Worm (Caenorhabditis elegans) whole organism, late embryonic: ENCODE data around the gene alg-3.
A peak's percentile ranks its signal among the peaks of the same experiment; 100 is the strongest.

Experiments
- K09A11.1 ChIP-seq: sonication (generic microtip); optimal IDR thresholded peaks from 2 replicates; lab custom pipeline; 2017; ENCODE audit warnings: antibody characterized with exemption, mild to moderate bottlenecking, missing genetic modification characterization, missing compliant biosample characterization; ENCODE audit not compliant: insufficient read depth
- T23F11.4 ChIP-seq: fragments of 200-800 bp; sonication (Bioruptor generic); optimal IDR thresholded peaks from 2 replicates; lab custom pipeline; 2018; ENCODE audit warnings: mild to moderate bottlenecking, missing genetic modification characterization, missing compliant biosample characterization
- ama-1 ChIP-seq: fragments of 150-350 bp; optimal IDR thresholded peaks from 2 replicates; lab custom pipeline; 2014
- ceh-19 ChIP-seq: fragments of 200-800 bp; sonication (Bioruptor generic); optimal IDR thresholded peaks from 2 replicates; lab custom pipeline; 2018; ENCODE audit warnings: mild to moderate bottlenecking, missing genetic modification characterization, missing compliant biosample characterization
- ceh-2 ChIP-seq: sonication (generic microtip); optimal IDR thresholded peaks from 2 replicates; lab custom pipeline; 2016; ENCODE audit warnings: missing genotype, missing genetic modification characterization, missing compliant biosample characterization
- ceh-24 ChIP-seq: sonication (generic microtip); optimal IDR thresholded peaks from 2 replicates; lab custom pipeline; 2016; ENCODE audit warnings: mild to moderate bottlenecking, missing genetic modification characterization, missing compliant biosample characterization
- ceh-31 ChIP-seq: sonication (generic microtip); optimal IDR thresholded peaks from 2 replicates; lab custom pipeline; 2016; ENCODE audit warnings: missing genetic modification characterization, missing compliant biosample characterization
- ceh-45 ChIP-seq: fragments of 200-800 bp; sonication (Bioruptor generic); IDR thresholded peaks from 2 replicates; pipeline ENCODE4 v1.3.6; 2022; ENCODE audit warnings: missing genetic modification reagents, missing genetic modification characterization, missing compliant biosample characterization
- ceh-48 ChIP-seq: sonication (generic microtip); optimal IDR thresholded peaks from 2 replicates; lab custom pipeline; 2016; ENCODE audit warnings: missing genetic modification characterization, inconsistent platforms, missing compliant biosample characterization
- ceh-6 ChIP-seq: fragments of 200-800 bp; sonication (Bioruptor generic); optimal IDR thresholded peaks from 2 replicates; lab custom pipeline; 2018; ENCODE audit warnings: mild to moderate bottlenecking, missing genetic modification characterization, missing compliant biosample characterization
- ceh-9 ChIP-seq: sonication (generic microtip); optimal IDR thresholded peaks from 2 replicates; lab custom pipeline; 2016; ENCODE audit warnings: mild to moderate bottlenecking, missing genetic modification characterization, inconsistent platforms, missing compliant biosample characterization
- dve-1 ChIP-seq: sonication (generic microtip); optimal IDR thresholded peaks from 2 replicates; lab custom pipeline; 2017; ENCODE audit warnings: antibody characterized with exemption, mild to moderate bottlenecking, missing genetic modification characterization, missing compliant biosample characterization
- elt-2 ChIP-seq: sonication (generic microtip); optimal IDR thresholded peaks from 2 replicates; lab custom pipeline; 2016; ENCODE audit warnings: missing genetic modification reagents, missing genetic modification characterization, missing compliant biosample characterization
- elt-4 ChIP-seq: sonication (generic microtip); optimal IDR thresholded peaks from 2 replicates; lab custom pipeline; 2016; ENCODE audit warnings: missing genetic modification characterization, missing compliant biosample characterization
- ets-4 ChIP-seq: sonication (generic microtip); optimal IDR thresholded peaks from 2 replicates; lab custom pipeline; 2016; ENCODE audit warnings: missing genetic modification characterization, missing compliant biosample characterization
- fkh-10 ChIP-seq: fragments of 150-350 bp; optimal IDR thresholded peaks from 2 replicates; lab custom pipeline; 2014; ENCODE audit warnings: missing biosample characterization, missing genetic modification reagents, missing genetic modification characterization
- fkh-6 ChIP-seq: sonication (generic microtip); optimal IDR thresholded peaks from 2 replicates; lab custom pipeline; 2016; ENCODE audit warnings: missing genetic modification characterization, missing compliant biosample characterization
- gmeb-2 ChIP-seq: sonication (generic microtip); optimal IDR thresholded peaks from 2 replicates; lab custom pipeline; 2016; ENCODE audit warnings: missing genetic modification characterization, inconsistent platforms, missing compliant biosample characterization
- hlh-13 ChIP-seq: fragments of 200-800 bp; sonication (Bioruptor generic); optimal IDR thresholded peaks from 2 replicates; lab custom pipeline; 2018; ENCODE audit warnings: mild to moderate bottlenecking, missing genetic modification characterization, missing compliant biosample characterization
- hlh-15 ChIP-seq: sonication (generic microtip); optimal IDR thresholded peaks from 2 replicates; lab custom pipeline; 2016; ENCODE audit warnings: missing genetic modification characterization, missing compliant biosample characterization
- hlh-30 ChIP-seq: sonication (generic microtip); optimal IDR thresholded peaks from 2 replicates; lab custom pipeline; 2017; ENCODE audit warnings: antibody characterized with exemption, missing genetic modification characterization, missing compliant biosample characterization; ENCODE audit not compliant: insufficient read depth
- hlh-6 ChIP-seq: sonication (generic microtip); optimal IDR thresholded peaks from 2 replicates; lab custom pipeline; 2016; ENCODE audit warnings: missing genotype, missing genetic modification characterization, missing compliant biosample characterization
- lim-6 ChIP-seq: sonication (generic microtip); optimal IDR thresholded peaks from 2 replicates; lab custom pipeline; 2016; ENCODE audit warnings: missing genetic modification characterization, missing compliant biosample characterization
- lin-11 ChIP-seq: fragments of 200-800 bp; sonication (Bioruptor generic); optimal IDR thresholded peaks from 2 replicates; lab custom pipeline; 2018; ENCODE audit warnings: mild to moderate bottlenecking, missing genetic modification characterization, missing compliant biosample characterization
- nfya-1 ChIP-seq: sonication (generic microtip); optimal IDR thresholded peaks from 2 replicates; lab custom pipeline; 2017; ENCODE audit warnings: missing genetic modification characterization, mild to moderate bottlenecking, missing compliant biosample characterization, antibody characterized with exemption, moderate library complexity
- nhr-11 ChIP-seq: fragments of 150-350 bp; optimal IDR thresholded peaks from 2 replicates; lab custom pipeline; 2014; ENCODE audit warnings: missing biosample characterization, missing genetic modification characterization
- nhr-232 ChIP-seq: sonication (generic microtip); optimal IDR thresholded peaks from 2 replicates; lab custom pipeline; 2016; ENCODE audit warnings: missing genetic modification characterization, missing compliant biosample characterization
- npax-4 ChIP-seq: sonication (generic microtip); optimal IDR thresholded peaks from 2 replicates; lab custom pipeline; 2016; ENCODE audit warnings: missing genetic modification characterization, missing compliant biosample characterization
- pag-3 ChIP-seq: sonication (generic microtip); optimal IDR thresholded peaks from 2 replicates; lab custom pipeline; 2016; ENCODE audit warnings: missing compliant biosample characterization, missing genetic modification characterization, borderline replicate concordance
- pax-1 ChIP-seq: fragments of 150-350 bp; optimal IDR thresholded peaks from 2 replicates; lab custom pipeline; 2014; ENCODE audit warnings: missing biosample characterization, missing genetic modification characterization
- pha-2 ChIP-seq: sonication (generic microtip); optimal IDR thresholded peaks from 2 replicates; lab custom pipeline; 2017; ENCODE audit warnings: mild to moderate bottlenecking, missing genetic modification characterization, missing compliant biosample characterization
- pros-1 ChIP-seq: fragments of 150-350 bp; optimal IDR thresholded peaks from 2 replicates; lab custom pipeline; 2014; ENCODE audit warnings: missing biosample characterization, missing genetic modification reagents, missing genetic modification characterization
- sox-2 ChIP-seq: fragments of 200-800 bp; sonication (Bioruptor generic); IDR thresholded peaks from 2 replicates; pipeline ENCODE4 v1.3.6; 2022; ENCODE audit warnings: missing genetic modification reagents, missing genetic modification characterization, missing compliant biosample characterization
- tbx-2 ChIP-seq: sonication (generic microtip); optimal IDR thresholded peaks from 2 replicates; lab custom pipeline; 2016; ENCODE audit warnings: missing genetic modification characterization, missing compliant biosample characterization
- ttx-3 ChIP-seq: sonication (generic microtip); optimal IDR thresholded peaks from 2 replicates; lab custom pipeline; 2016; ENCODE audit warnings: missing genetic modification reagents, missing genetic modification characterization, missing compliant biosample characterization
- unc-55 ChIP-seq: sonication (generic microtip); optimal IDR thresholded peaks from 2 replicates; lab custom pipeline; 2017; ENCODE audit warnings: missing biosample characterization, missing genetic modification reagents, missing genetic modification characterization
- unc-86 ChIP-seq: sonication (generic microtip); optimal IDR thresholded peaks from 2 replicates; lab custom pipeline; 2016; ENCODE audit warnings: missing genetic modification characterization, missing compliant biosample characterization
- zip-5 ChIP-seq: sonication (generic microtip); optimal IDR thresholded peaks from 2 replicates; lab custom pipeline; 2016; ENCODE audit warnings: missing genetic modification characterization, missing compliant biosample characterization
- ztf-16 ChIP-seq: sonication (generic microtip); optimal IDR thresholded peaks from 2 replicates; lab custom pipeline; 2017; ENCODE audit warnings: missing genetic modification characterization, missing compliant biosample characterization

The alg-3 gene

DNA sequence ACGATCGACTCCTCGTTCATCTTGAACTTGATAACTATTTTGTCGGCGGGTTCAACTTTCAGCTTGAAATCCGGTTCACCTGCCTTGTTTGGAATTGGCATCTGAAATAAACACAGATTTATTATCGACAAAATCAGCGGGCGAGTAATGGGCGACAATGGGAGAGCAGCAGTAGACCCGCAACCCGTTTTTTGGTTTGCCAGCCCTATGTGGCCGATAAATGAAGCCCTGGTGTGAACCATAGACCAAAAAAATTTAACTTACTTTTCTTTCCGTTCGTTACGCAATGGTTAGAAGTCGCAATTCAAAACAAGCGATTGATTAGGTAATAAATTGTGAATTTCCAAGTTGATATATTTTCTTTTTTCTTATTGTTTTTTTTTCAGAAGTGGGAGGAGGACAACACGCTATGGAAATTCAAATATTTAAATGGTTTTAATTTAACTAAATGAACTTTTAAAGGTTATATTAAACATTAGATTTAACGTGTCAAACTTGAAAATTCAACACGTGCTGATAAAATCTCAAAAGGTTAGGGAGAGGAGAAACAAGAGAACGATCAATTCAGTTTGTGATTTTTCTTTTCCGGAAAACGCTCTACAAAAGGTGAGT is at the start of gene alg-3, which contains the start of gene T22B3.3:
Gene alg-3, plus strand, starts transcription at position 562 of the 612 bp plus-strand sequence.
Gene T22B3.3, minus strand, starts transcription at position 101 of the 612 bp plus-strand sequence.
- TF ChIP-seq elt-4 (no peak), tbx-2 (no peak), hlh-13 (no peak)

DNA sequence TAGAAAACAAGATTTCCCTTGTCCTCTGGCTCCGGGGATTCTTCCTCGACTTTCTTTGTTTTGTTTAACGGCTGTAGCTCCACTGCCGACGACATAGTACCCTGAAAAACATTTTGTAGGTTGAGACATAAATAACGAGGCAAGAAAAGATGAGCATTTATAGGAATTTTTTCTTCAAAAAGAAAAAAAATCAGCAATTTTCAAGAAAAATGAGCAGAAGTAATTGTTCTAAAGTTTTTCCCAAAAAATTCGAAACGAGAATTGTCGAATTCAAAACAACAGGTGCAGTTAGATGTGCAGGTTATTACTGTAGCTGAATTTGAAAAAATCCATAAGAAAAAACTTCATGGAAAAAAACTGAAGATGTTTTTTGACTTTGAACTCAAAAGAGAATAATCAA is 48.7 kb upstream of the alg-3 start, which contains the start of gene ent-1:
Gene ent-1, minus strand, starts transcription at position 101 of the 400 bp plus-strand sequence.
- TF ChIP-seq nhr-232 (tag; lab: Kevin White, UChicago) (no peak), fkh-6 (tag; lab: Kevin White, UChicago) (no peak), lim-6 (no peak), nhr-11 (tag; lab: Kevin White, UChicago) (no peak), ceh-9 (tag; lab: Kevin White, UChicago) (no peak), hlh-6 (no peak)

DNA sequence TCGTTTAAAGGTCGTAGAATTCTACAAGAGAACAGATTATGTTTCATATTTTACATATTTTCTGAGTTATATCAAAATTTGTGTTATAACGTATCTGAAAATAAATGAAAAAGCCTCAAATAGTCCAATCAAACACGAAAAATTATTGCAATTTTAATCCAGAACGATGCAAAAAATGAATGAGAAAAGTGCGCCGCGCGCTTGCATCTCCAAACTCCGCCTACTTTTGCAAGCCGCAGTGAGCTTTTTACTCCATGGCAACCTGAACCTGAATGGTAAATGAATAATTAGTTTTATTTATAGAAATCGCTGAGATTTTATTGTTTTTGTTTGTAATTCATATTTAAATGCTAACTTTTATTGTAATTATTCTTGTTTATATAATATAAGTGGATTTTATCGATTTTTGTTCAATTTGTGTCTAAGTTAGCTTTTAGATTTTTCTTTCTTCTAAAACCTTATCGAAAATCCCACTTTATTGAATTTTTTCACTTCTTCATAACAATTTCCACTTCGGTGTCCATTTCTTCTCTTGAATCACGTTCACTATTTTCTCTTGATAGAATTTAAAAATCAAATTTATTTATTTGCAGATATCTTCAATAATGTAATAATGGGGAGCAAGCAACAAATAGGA is 47.8 kb upstream of the alg-3 start, which contains the start of gene ZK809.5:
Gene ZK809.5, plus strand, starts transcription at position 587 of the 637 bp plus-strand sequence.
- TF ChIP-seq ets-4: no peak
- TF ChIP-seq nfya-1: peak; percentile 12
- no peak for TF ChIP-seq unc-86 (tag; lab: Kevin White, UChicago)
- TF ChIP-seq lin-11 (tag; lab: Kevin White, UChicago): no peak
- peak; percentile 9 for TF ChIP-seq elt-2 (tag; lab: Kevin White, UChicago)
- no peak for TF ChIP-seq pax-1
- no peak for TF ChIP-seq ceh-6
- no peak for TF ChIP-seq pros-1

- TF ChIP-seq gmeb-2 (tag; lab: Kevin White, UChicago): no peak
- no peak for TF ChIP-seq elt-2 (tag; lab: Kevin White, UChicago)
- no peak for TF ChIP-seq fkh-10 (GFP tag; lab: Kevin White, UChicago)
- TF ChIP-seq pax-1: no peak
Measured at ce11 chrIV:11659794-11660312, 44.2 kb upstream of the alg-3 start, which contains the start of gene ZK792.1. ZK792.1 (plus strand) TSS chrIV:11659844.

- TF ChIP-seq zip-5: no peak
- TF ChIP-seq ceh-2 (tag; lab: Kevin White, UChicago): no peak
- no peak for TF ChIP-seq ztf-16 (tag; lab: Kevin White, UChicago)
- TF ChIP-seq ama-1 (lab: Kevin White, UChicago): no peak
- no peak for TF ChIP-seq unc-55 (GFP tag; lab: Kevin White, UChicago)
- no peak for TF ChIP-seq pros-1
- TF ChIP-seq pag-3 (tag; lab: Kevin White, UChicago): no peak
- TF ChIP-seq ceh-24: no peak
- no peak for TF ChIP-seq K09A11.1 (tag; lab: Kevin White, UChicago)
Measured at ce11 chrIV:11665010-11665409, 39.0 kb upstream of the alg-3 start, which contains the start of gene ZK809.9. ZK809.9 (plus strand) TSS chrIV:11665310.

DNA sequence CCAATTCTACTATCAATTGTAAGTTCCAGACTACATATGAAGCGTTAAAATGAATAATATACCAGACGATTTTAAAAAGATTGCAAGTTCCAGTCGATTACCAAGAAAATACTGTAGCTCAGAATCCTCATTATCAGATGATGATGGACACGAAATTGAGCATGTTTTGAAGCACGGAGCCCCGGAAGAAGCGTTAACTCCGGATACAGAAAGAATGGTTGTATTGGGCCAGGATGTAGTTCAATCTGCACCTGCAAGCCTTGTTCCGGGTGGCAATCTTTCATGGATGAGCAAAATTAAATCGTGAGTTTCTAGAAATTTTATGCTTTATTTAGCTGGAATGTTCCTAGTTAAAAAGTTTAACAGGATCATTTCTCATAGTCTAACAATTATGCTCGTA is 36.0 kb upstream of the alg-3 start, which contains the start of gene atg-4.2:
Gene atg-4.2, plus strand, starts transcription at position 24 of the 400 bp plus-strand sequence.
- TF ChIP-seq gmeb-2 (tag; lab: Kevin White, UChicago) (no peak), npax-4 (tag; lab: Kevin White, UChicago) (no peak), hlh-15 (tag; lab: Kevin White, UChicago) (no peak), ceh-45 (GFP tag; lab: Robert Waterston, UW) (no peak), ttx-3 (tag; lab: Kevin White, UChicago) (no peak), ceh-48 (tag; lab: Kevin White, UChicago) (no peak), hlh-30 (tag; lab: Kevin White, UChicago) (no peak), ama-1 (lab: Kevin White, UChicago) (no peak), ztf-16 (tag; lab: Kevin White, UChicago) (no peak), zip-5 (no peak), dve-1 (tag; lab: Kevin White, UChicago) (no peak), T23F11.4 (no peak), ceh-19 (GFP tag; lab: Kevin White, UChicago) (no peak), ceh-31 (no peak), sox-2 (GFP tag; lab: Robert Waterston, UW) (no peak), pha-2 (tag; lab: Kevin White, UChicago) (no peak), ets-4 (no peak)
